Fruit fly (Drosophila melanogaster) whole organism, embryonic: ENCODE measurements around the gene CG17754.

Experiments
- Adf1 ChIP-seq: fragments of 200-800 bp; sonication (Bioruptor generic); IDR thresholded peaks from 2 replicates; pipeline ENCODE4 v1.3.6; 2022; ENCODE audit warnings: missing biosample characterization, missing genetic modification characterization
- CG10959 ChIP-seq: fragments of 200-800 bp; sonication (Bioruptor generic); IDR thresholded peaks from 2 replicates; pipeline ENCODE4 v1.3.6; 2022; ENCODE audit warnings: missing biosample characterization, missing genetic modification characterization
- CG11085 ChIP-seq: fragments of 200-800 bp; sonication (Bioruptor generic); IDR thresholded peaks from 2 replicates; pipeline ENCODE4 v1.3.6; 2022; ENCODE audit warnings: missing biosample characterization, missing genetic modification characterization
- CG11695 ChIP-seq: fragments of 200-800 bp; sonication (Bioruptor generic); IDR thresholded peaks from 3 replicates; pipeline ENCODE4 v1.3.6; 2022; ENCODE audit warnings: missing biosample characterization, missing genetic modification characterization
- CG12155 ChIP-seq: fragments of 200-800 bp; sonication (Bioruptor generic); optimal IDR thresholded peaks from 3 replicates; lab custom pipeline; 2016; ENCODE audit warnings: missing biosample characterization, missing genetic modification characterization
- CG12744 ChIP-seq: fragments of 200-800 bp; sonication (Bioruptor generic); optimal IDR thresholded peaks from 2 replicates; lab custom pipeline; 2016; ENCODE audit warnings: missing biosample characterization, missing genetic modification characterization
- CG14441 ChIP-seq: fragments of 200-800 bp; sonication (Bioruptor generic); IDR thresholded peaks from 2 replicates; pipeline ENCODE4 v1.3.6; 2022; ENCODE audit warnings: missing biosample characterization, missing genetic modification characterization
- CG16779 ChIP-seq: fragments of 200-800 bp; sonication (Bioruptor generic); IDR thresholded peaks from 2 replicates; pipeline ENCODE4 v1.3.6; 2022; ENCODE audit warnings: missing biosample characterization, missing genetic modification characterization
- CG17186 ChIP-seq: fragments of 200-800 bp; sonication (Bioruptor generic); optimal IDR thresholded peaks from 3 replicates; lab custom pipeline; 2017; ENCODE audit warnings: missing biosample characterization, missing genetic modification reagents, missing genetic modification characterization
- CG17385 ChIP-seq: fragments of 200-800 bp; sonication (Bioruptor generic); optimal IDR thresholded peaks from 3 replicates; lab custom pipeline; 2018; ENCODE audit warnings: missing biosample characterization, mild to moderate bottlenecking, missing genetic modification characterization
- CG18619 ChIP-seq: fragments of 200-800 bp; sonication (Bioruptor generic); optimal IDR thresholded peaks from 3 replicates; lab custom pipeline; 2017; ENCODE audit warnings: missing biosample characterization, mild to moderate bottlenecking, missing genetic modification characterization
- CG2199 ChIP-seq: fragments of 200-800 bp; sonication (Bioruptor generic); IDR thresholded peaks from 3 replicates; pipeline ENCODE4 v1.3.6; 2022; ENCODE audit warnings: missing biosample characterization, missing genetic modification characterization
- CG2712 ChIP-seq: fragments of 200-800 bp; optimal IDR thresholded peaks from 3 replicates; lab custom pipeline; 2019; ENCODE audit warnings: missing biosample characterization, mild to moderate bottlenecking, missing genetic modification characterization, moderate library complexity
- CG2889 ChIP-seq: fragments of 200-800 bp; sonication (Bioruptor generic); IDR thresholded peaks from 3 replicates; pipeline ENCODE4 v1.3.6; 2022; ENCODE audit warnings: missing biosample characterization, missing genetic modification characterization
- CG32767 ChIP-seq: fragments of 200-800 bp; sonication (Bioruptor generic); IDR thresholded peaks from 2 replicates; pipeline ENCODE4 v1.3.6; 2022; ENCODE audit warnings: missing biosample characterization, missing genetic modification characterization
- CG34422 ChIP-seq: fragments of 200-800 bp; sonication (Bioruptor generic); IDR thresholded peaks from 3 replicates; pipeline ENCODE4 v1.3.6; 2022; ENCODE audit warnings: missing biosample characterization, missing genetic modification characterization
- CG5245 ChIP-seq: fragments of 200-800 bp; sonication (Bioruptor generic); optimal IDR thresholded peaks from 3 replicates; lab custom pipeline; 2016; ENCODE audit warnings: missing biosample characterization, missing genetic modification characterization
- CG7963 ChIP-seq: fragments of 200-800 bp; sonication (Bioruptor generic); IDR thresholded peaks from 3 replicates; pipeline ENCODE4 v1.3.6; 2022; ENCODE audit warnings: missing biosample characterization, missing genetic modification characterization; ENCODE audit not compliant: partially characterized antibody
- CG9727 ChIP-seq: fragments of 200-800 bp; sonication (Bioruptor generic); optimal IDR thresholded peaks from 3 replicates; lab custom pipeline; 2017; ENCODE audit warnings: missing biosample characterization, mild to moderate bottlenecking, missing genetic modification characterization
- D19B ChIP-seq: fragments of 200-800 bp; sonication (Bioruptor generic); optimal IDR thresholded peaks from 2 replicates; lab custom pipeline; 2017; ENCODE audit warnings: missing biosample characterization, mild to moderate bottlenecking, missing genetic modification characterization
- Dfd ChIP-seq, 2 experiments: fragments of >200 bp; optimal IDR thresholded peaks; 2 replicates each; lab custom pipeline; 2017; ENCODE audit warnings: missing biosample characterization in 2 of 2, missing genetic modification characterization in 2 of 2
- Drgx ChIP-seq: fragments of 200-800 bp; sonication (Bioruptor generic); IDR thresholded peaks from 2 replicates; pipeline ENCODE4 v1.3.6; 2022; ENCODE audit warnings: missing biosample characterization, missing genetic modification characterization
- Gug ChIP-seq: fragments of 200-800 bp; sonication (Bioruptor generic); IDR thresholded peaks from 4 replicates; pipeline ENCODE4 v1.3.6; 2022; ENCODE audit warnings: missing biosample characterization, missing genetic modification characterization
- Lim3 ChIP-seq: fragments of 200-800 bp; sonication (Bioruptor generic); IDR thresholded peaks from 2 replicates; pipeline ENCODE4 v1.3.6; 2022; ENCODE audit warnings: missing biosample characterization, missing genetic modification characterization
- Pdp1 ChIP-seq, 2 experiments: fragments of 200-800 bp; sonication (Bioruptor generic); optimal IDR thresholded peaks; 3 replicates each; lab custom pipeline; 2016; ENCODE audit warnings: missing biosample characterization in 2 of 2, missing genetic modification characterization in 2 of 2, mild to moderate bottlenecking in 1 of 2, moderate library complexity in 1 of 2
- Rx ChIP-seq: fragments of 200-800 bp; sonication (Bioruptor generic); IDR thresholded peaks from 2 replicates; pipeline ENCODE4 v1.3.6; 2022; ENCODE audit warnings: missing biosample characterization, missing genetic modification characterization
- Scr ChIP-seq: fragments of 200-800 bp; sonication (Bioruptor generic); IDR thresholded peaks from 2 replicates; pipeline ENCODE4 v1.3.6; 2022; ENCODE audit warnings: missing biosample characterization, missing genetic modification characterization; ENCODE audit not compliant: partially characterized antibody
- Sox100B ChIP-seq: fragments of 200-800 bp; sonication (Bioruptor generic); optimal IDR thresholded peaks from 3 replicates; lab custom pipeline; 2018; ENCODE audit warnings: missing biosample characterization, mild to moderate bottlenecking, missing genetic modification characterization
- Sox102F ChIP-seq: fragments of 200-800 bp; sonication (Bioruptor generic); optimal IDR thresholded peaks from 2 replicates; lab custom pipeline; 2018; ENCODE audit warnings: missing biosample characterization, mild to moderate bottlenecking, missing genetic modification characterization, moderate library complexity
- Sry-δ ChIP-seq: fragments of 200-800 bp; sonication (Bioruptor generic); optimal IDR thresholded peaks from 2 replicates; lab custom pipeline; 2016; ENCODE audit warnings: missing biosample characterization, missing genetic modification characterization
- abd-A ChIP-seq: fragments of 200-800 bp; sonication (Bioruptor generic); optimal IDR thresholded peaks from 3 replicates; lab custom pipeline; 2019; ENCODE audit warnings: missing biosample characterization, mild to moderate bottlenecking, missing genetic modification characterization, moderate library complexity
- amos ChIP-seq: fragments of 200-800 bp; sonication (Bioruptor generic); IDR thresholded peaks from 2 replicates; pipeline ENCODE4 v1.3.6; 2022; ENCODE audit warnings: missing biosample characterization, missing genetic modification characterization; ENCODE audit not compliant: partially characterized antibody
- crc ChIP-seq: fragments of 200-800 bp; sonication (Bioruptor generic); optimal IDR thresholded peaks from 2 replicates; lab custom pipeline; 2016; ENCODE audit warnings: missing biosample characterization, missing genetic modification characterization
- dimm ChIP-seq: fragments of 200-800 bp; sonication (Bioruptor generic); IDR thresholded peaks from 2 replicates; pipeline ENCODE4 v1.3.6; 2022; ENCODE audit warnings: missing biosample characterization, missing genetic modification characterization
- ftz-f1 ChIP-seq: fragments of 200-800 bp; sonication (Bioruptor generic); optimal IDR thresholded peaks from 2 replicates; lab custom pipeline; 2016; ENCODE audit warnings: missing biosample characterization, missing genetic modification characterization
- fu2 ChIP-seq: fragments of 200-800 bp; sonication (Bioruptor generic); optimal IDR thresholded peaks from 2 replicates; lab custom pipeline; 2016; ENCODE audit warnings: missing biosample characterization, missing genetic modification characterization
- gem ChIP-seq: fragments of 200-800 bp; sonication (Bioruptor generic); optimal IDR thresholded peaks from 2 replicates; lab custom pipeline; 2019; ENCODE audit warnings: missing biosample characterization, mild to moderate bottlenecking, missing genetic modification characterization, moderate library complexity
- gro ChIP-seq: fragments of 200-800 bp; sonication (Bioruptor generic); optimal IDR thresholded peaks from 2 replicates; lab custom pipeline; 2016; ENCODE audit warnings: missing biosample characterization, missing genetic modification characterization
- gt ChIP-seq: fragments of 200-800 bp; sonication (Bioruptor generic); IDR thresholded peaks from 2 replicates; pipeline ENCODE4 v1.3.6; 2022; ENCODE audit warnings: missing biosample characterization, missing genetic modification characterization
- hth ChIP-seq: fragments of >200 bp; optimal IDR thresholded peaks from 2 replicates; lab custom pipeline; 2017; ENCODE audit warnings: inconsistent platforms
- kni ChIP-seq: fragments of 200-800 bp; sonication (Bioruptor generic); optimal IDR thresholded peaks from 3 replicates; lab custom pipeline; 2017; ENCODE audit warnings: mild to moderate bottlenecking, missing biosample characterization, missing genetic modification reagents, missing genetic modification characterization
- lov ChIP-seq, 2 experiments: fragments of 200-800 bp in 1 of 2; fragments of >200 bp in 1 of 2; sonication (Bioruptor generic) in 1 of 2; IDR thresholded peaks in 1 of 2; optimal IDR thresholded peaks in 1 of 2; 2 replicates in 1 of 2; 3 replicates in 1 of 2; pipeline versions ENCODE4 v1.3.6 to Lab custom; 2017 to 2022; ENCODE audit warnings: missing biosample characterization in 1 of 2, missing genetic modification characterization in 1 of 2
- maf-S ChIP-seq: fragments of 200-800 bp; sonication (Bioruptor generic); optimal IDR thresholded peaks from 2 replicates; lab custom pipeline; 2016; ENCODE audit warnings: missing biosample characterization, missing genetic modification characterization
- mam ChIP-seq: fragments of 200-800 bp; sonication (Bioruptor generic); optimal IDR thresholded peaks from 3 replicates; lab custom pipeline; 2016; ENCODE audit warnings: missing biosample characterization, missing genetic modification characterization
- nerfin-1 ChIP-seq: fragments of 200-800 bp; sonication (Bioruptor generic); optimal IDR thresholded peaks from 3 replicates; lab custom pipeline; 2019; ENCODE audit warnings: missing biosample characterization, mild to moderate bottlenecking, missing genetic modification characterization, moderate library complexity
- org-1 ChIP-seq: fragments of 200-800 bp; sonication (Bioruptor generic); optimal IDR thresholded peaks from 2 replicates; lab custom pipeline; 2017; ENCODE audit warnings: missing biosample characterization, missing genetic modification characterization
- peb ChIP-seq: fragments of 200-800 bp; sonication (Bioruptor generic); IDR thresholded peaks from 2 replicates; pipeline ENCODE4 v1.3.6; 2022; ENCODE audit warnings: missing biosample characterization, missing genetic modification characterization
- row ChIP-seq: fragments of 200-800 bp; sonication (Bioruptor generic); IDR thresholded peaks from 3 replicates; pipeline ENCODE4 v1.3.6; 2022; ENCODE audit warnings: missing biosample characterization, missing genetic modification characterization
- shn ChIP-seq: fragments of 200-800 bp; sonication (Bioruptor generic); optimal IDR thresholded peaks from 3 replicates; lab custom pipeline; 2016; ENCODE audit warnings: missing biosample characterization, missing genetic modification characterization
- sima ChIP-seq: fragments of 200-800 bp; sonication (Bioruptor generic); optimal IDR thresholded peaks from 2 replicates; lab custom pipeline; 2016; ENCODE audit warnings: missing biosample characterization, missing genetic modification characterization
- slbo ChIP-seq: fragments of 200-800 bp; sonication (Bioruptor generic); IDR thresholded peaks from 2 replicates; pipeline ENCODE4 v1.3.6; 2022; ENCODE audit warnings: missing biosample characterization, missing genetic modification characterization
- ttk ChIP-seq: fragments of 200-800 bp; sonication (Bioruptor generic); IDR thresholded peaks from 2 replicates; pipeline ENCODE4 v2.1.2; 2022; ENCODE audit warnings: missing biosample characterization, missing genetic modification characterization
- vfl ChIP-seq: fragments of 200-800 bp; sonication (Bioruptor generic); optimal IDR thresholded peaks from 2 replicates; lab custom pipeline; 2016; ENCODE audit warnings: missing biosample characterization, missing genetic modification characterization

The CG17754 gene

dm6 chrX:9201080-9201479 is 49.1 kb upstream of the CG17754 start (continued):
- TF ChIP-seq CG32767 (GFP tag; lab: Robert Waterston, UW) (no peak), mam (GFP tag; lab: Kevin White, UChicago) (no peak), dimm (GFP tag; lab: Robert Waterston, UW) (no peak), gt (GFP tag; lab: Robert Waterston, UW) (no peak), Pdp1 (GFP tag; optimal IDR thresholded peaks at IDR 0.05; lab: Kevin White, UChicago) (peak in 1 of 2 experiments; percentile 80), Lim3 (GFP tag; lab: Robert Waterston, UW) (peak; percentile 55; the same call in 1 of the 2 replicates), shn (no peak), D19B (GFP tag; lab: Kevin White, UChicago) (no peak), CG12155 (GFP tag; lab: Kevin White, UChicago) (no peak), CG11085 (GFP tag; lab: Robert Waterston, UW) (no peak), sima (GFP tag; lab: Kevin White, UChicago) (no peak), CG2889 (no peak), Scr (GFP tag; lab: Robert Waterston, UW) (no peak), CG18619 (no peak), CG5245 (GFP tag; lab: Kevin White, UChicago) (no peak), CG12744 (no peak), lov (optimal IDR thresholded peaks at IDR 0.05; lab: Kevin White, UChicago) (no peak), lov (GFP tag; IDR thresholded peaks at IDR 0.05; lab: Robert Waterston, UW) (no peak), kni (GFP tag; lab: Kevin White, UChicago) (no peak), Adf1 (GFP tag; lab: Robert Waterston, UW) (no peak), ttk (no peak), maf-S (GFP tag; lab: Kevin White, UChicago) (no peak), slbo (GFP tag; lab: Robert Waterston, UW) (no peak), CG11695 (GFP tag; lab: Robert Waterston, UW) (no peak), crc (GFP tag; lab: Kevin White, UChicago) (no peak), gem (tag; lab: Kevin White, UChicago) (no peak), vfl (GFP tag; lab: Kevin White, UChicago) (no peak), CG34422 (GFP tag; lab: Robert Waterston, UW) (no peak), ftz-f1 (GFP tag; lab: Kevin White, UChicago) (peak; percentile 83), CG16779 (GFP tag; lab: Robert Waterston, UW) (no peak), gro (peak; percentile 31), org-1 (GFP tag; lab: Kevin White, UChicago) (no peak), amos (GFP tag; lab: Robert Waterston, UW) (no peak), nerfin-1 (tag; lab: Kevin White, UChicago) (no peak), row (GFP tag; lab: Robert Waterston, UW) (no peak), CG2199 (GFP tag; lab: Robert Waterston, UW) (0 out of 3 replicates have a peak, but pooled peaks have one; percentile 45), abd-A (tag; lab: Kevin White, UChicago) (peak; percentile 89), CG17385 (GFP tag; lab: Kevin White, UChicago) (no peak), Sox100B (no peak), Sry-δ (GFP tag; lab: Kevin White, UChicago) (no peak), CG10959 (GFP tag; lab: Robert Waterston, UW) (no peak), Rx (GFP tag; lab: Robert Waterston, UW) (no peak), Dfd (GFP tag; optimal IDR thresholded peaks at IDR 0.05; lab: Kevin White, UChicago) (no peak), CG2712 (no peak), Gug (no peak), Sox102F (GFP tag; lab: Kevin White, UChicago) (no peak), Drgx (GFP tag; lab: Robert Waterston, UW) (no peak), CG7963 (no peak), peb (GFP tag; lab: Robert Waterston, UW) (no peak), fu2 (no peak), CG14441 (GFP tag; lab: Robert Waterston, UW) (no peak; the same call in 1 of the 2 replicates), CG17186 (GFP tag; lab: Kevin White, UChicago) (no peak), hth (lab: Kevin White, UChicago) (no peak), CG9727 (GFP tag; lab: Kevin White, UChicago) (no peak)
